Worm (Caenorhabditis elegans): ENCODE measurements around the gene csp-1.

DNA sequence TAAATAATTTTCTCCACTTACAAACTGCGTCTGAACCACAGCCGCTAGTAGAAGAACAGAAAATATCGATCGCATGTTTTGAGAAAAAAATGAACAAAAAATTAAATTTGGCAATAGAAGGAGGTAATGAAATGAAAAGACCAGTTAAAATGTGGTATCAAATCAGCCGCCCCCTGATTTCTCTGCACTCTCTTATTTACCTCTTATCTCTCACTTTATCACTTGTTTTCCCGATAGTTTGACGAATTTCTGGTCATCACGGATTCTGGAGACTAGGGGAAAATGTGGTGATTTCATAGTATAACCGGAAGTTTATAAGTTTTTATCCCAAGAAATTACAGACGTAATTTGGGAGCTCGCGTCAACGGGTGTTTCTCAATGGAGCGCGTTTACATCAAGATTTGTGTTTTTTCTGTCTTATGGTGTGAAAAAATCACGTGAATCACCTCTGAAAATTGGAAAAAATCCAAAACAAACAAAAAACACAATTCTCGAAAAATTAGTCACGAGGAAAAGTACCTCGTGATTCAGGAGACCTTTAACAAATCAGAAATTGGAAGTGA, 7.3 kb upstream of the csp-1 start, which contains the start of gene clec-146:
- TF ChIP-seq W03F9.2 (tag; optimal IDR thresholded peaks at IDR 0.05), result no peak
- TF ChIP-seq him-1 (tag; optimal IDR thresholded peaks at IDR 0.05), result no peak

Data from whole organism, L4/young adult.